Worm (Caenorhabditis elegans): ENCODE measurements around the gene marc-5.

- TF ChIP-seq nhr-12 (tag; optimal IDR thresholded peaks at IDR 0.05) (no peak), Y55F3AM.14 (GFP tag; optimal IDR thresholded peaks at IDR 0.05) (no peak), snpc-4 (tag; optimal IDR thresholded peaks at IDR 0.05) (peak; percentile 61)
Measured at ce11 chrII:12385815-12386214, 6.5 kb upstream of the marc-5 start.
